Fruit fly (Drosophila melanogaster) whole organism, prepupa: Measurements from ENCODE around the gene dpr18.

Source experiments
- Blimp-1 ChIP-seq: fragments of 200-800 bp; sonication (Bioruptor generic); optimal IDR thresholded peaks from 3 replicates; lab custom pipeline; 2017; ENCODE audit warnings: missing biosample characterization, missing genetic modification characterization, mild to moderate bottlenecking, moderate library complexity, missing genetic modification reagents
- CG10631 ChIP-seq: fragments of 200-800 bp; sonication (Bioruptor generic); optimal IDR thresholded peaks from 2 replicates; lab custom pipeline; 2016; ENCODE audit warnings: missing biosample characterization, missing genetic modification characterization
- CG10669 ChIP-seq: fragments of 200-800 bp; sonication (Bioruptor generic); optimal IDR thresholded peaks from 3 replicates; lab custom pipeline; 2018; ENCODE audit warnings: missing biosample characterization, mild to moderate bottlenecking, missing genetic modification characterization, moderate library complexity
- CG11294 ChIP-seq: fragments of 200-800 bp; sonication (Bioruptor generic); IDR thresholded peaks from 2 replicates; pipeline ENCODE4 v1.3.6; 2022; ENCODE audit warnings: missing biosample characterization, missing genetic modification characterization
- CG11762 ChIP-seq: fragments of 200-800 bp; sonication (Bioruptor generic); optimal IDR thresholded peaks from 3 replicates; lab custom pipeline; 2016; ENCODE audit warnings: missing biosample characterization, missing genetic modification characterization; ENCODE audit not compliant: insufficient read depth
- CG15336 ChIP-seq: fragments of 200-800 bp; sonication (Bioruptor generic); IDR thresholded peaks from 2 replicates; pipeline ENCODE4 v1.3.6; 2022; ENCODE audit warnings: missing biosample characterization, missing genetic modification characterization
- CG1621 ChIP-seq: fragments of 200-800 bp; sonication (Bioruptor generic); optimal IDR thresholded peaks from 3 replicates; lab custom pipeline; 2018; ENCODE audit warnings: missing biosample characterization, mild to moderate bottlenecking, missing genetic modification characterization
- CG3032 ChIP-seq: fragments of 200-800 bp; optimal IDR thresholded peaks from 2 replicates; lab custom pipeline; 2019; ENCODE audit warnings: missing biosample characterization, mild to moderate bottlenecking, missing genetic modification characterization, moderate library complexity
- CG31627 ChIP-seq: fragments of 200-800 bp; sonication (Bioruptor generic); optimal IDR thresholded peaks from 3 replicates; lab custom pipeline; 2016; ENCODE audit warnings: missing biosample characterization, missing genetic modification characterization
- CG34406 ChIP-seq: fragments of 200-800 bp; sonication (Bioruptor generic); optimal IDR thresholded peaks from 3 replicates; lab custom pipeline; 2016; ENCODE audit warnings: missing biosample characterization, missing genetic modification characterization
- CG4318 ChIP-seq: fragments of 200-800 bp; sonication (Bioruptor generic); optimal IDR thresholded peaks from 3 replicates; lab custom pipeline; 2017; ENCODE audit warnings: missing biosample characterization, mild to moderate bottlenecking, missing genetic modification characterization
- CG6163 ChIP-seq: fragments of 200-800 bp; sonication (Bioruptor generic); IDR thresholded peaks from 3 replicates; pipeline ENCODE4 v1.3.6; 2022; ENCODE audit warnings: missing biosample characterization, missing genetic modification characterization
- CG6792 ChIP-seq: fragments of 200-800 bp; sonication (Bioruptor generic); optimal IDR thresholded peaks from 3 replicates; lab custom pipeline; 2016; ENCODE audit warnings: missing biosample characterization, missing genetic modification characterization
- CG6808 ChIP-seq: fragments of 200-800 bp; sonication (Bioruptor generic); optimal IDR thresholded peaks from 3 replicates; lab custom pipeline; 2017; ENCODE audit warnings: missing biosample characterization, missing genetic modification characterization, mild to moderate bottlenecking, moderate library complexity, missing genetic modification reagents
- CG7368 ChIP-seq: fragments of 200-800 bp; sonication (Bioruptor generic); optimal IDR thresholded peaks from 3 replicates; lab custom pipeline; 2016; ENCODE audit warnings: missing biosample characterization, missing genetic modification characterization
- CG8119 ChIP-seq: fragments of 200-800 bp; sonication (Bioruptor generic); IDR thresholded peaks from 3 replicates; pipeline ENCODE4 v1.3.6; 2022; ENCODE audit warnings: missing biosample characterization, missing genetic modification characterization
- CG8319 ChIP-seq: fragments of 200-800 bp; sonication (Bioruptor generic); optimal IDR thresholded peaks from 3 replicates; lab custom pipeline; 2016; ENCODE audit warnings: missing biosample characterization, missing genetic modification characterization
- CG8632 ChIP-seq: fragments of 200-800 bp; sonication (Bioruptor generic); optimal IDR thresholded peaks from 3 replicates; lab custom pipeline; 2016; ENCODE audit warnings: missing biosample characterization, missing genetic modification characterization
- Eip78C ChIP-seq: fragments of 200-800 bp; sonication (Bioruptor generic); peaks from one replicate; lab custom pipeline; 2016; ENCODE audit warnings: missing biosample characterization, missing genetic modification characterization
- Eip93F ChIP-seq: fragments of 200-800 bp; sonication (Bioruptor generic); optimal IDR thresholded peaks from 2 replicates; lab custom pipeline; 2016; ENCODE audit warnings: missing biosample characterization, mild to moderate bottlenecking, missing genetic modification characterization
- Ets21C ChIP-seq: fragments of 200-800 bp; sonication (Bioruptor generic); optimal IDR thresholded peaks from 3 replicates; lab custom pipeline; 2016; ENCODE audit warnings: missing biosample characterization, missing genetic modification characterization
- Ets96B ChIP-seq: fragments of 200-800 bp; optimal IDR thresholded peaks from 2 replicates; lab custom pipeline; 2019; ENCODE audit warnings: missing biosample characterization, mild to moderate bottlenecking, missing genetic modification characterization, moderate library complexity
- Hr38 ChIP-seq: sonication (Bioruptor generic); optimal IDR thresholded peaks from 2 replicates; lab custom pipeline; 2016; ENCODE audit warnings: missing biosample characterization, missing genetic modification characterization
- Hr39 ChIP-seq: fragments of 200-800 bp; sonication (Bioruptor generic); optimal IDR thresholded peaks from 2 replicates; lab custom pipeline; 2016; ENCODE audit warnings: missing biosample characterization, missing genetic modification characterization
- Lpt ChIP-seq: fragments of 200-800 bp; sonication (Bioruptor generic); optimal IDR thresholded peaks from 3 replicates; lab custom pipeline; 2016; ENCODE audit warnings: missing biosample characterization, missing genetic modification characterization
- OdsH ChIP-seq: fragments of 200-800 bp; sonication (Bioruptor generic); optimal IDR thresholded peaks from 3 replicates; lab custom pipeline; 2016; ENCODE audit warnings: missing biosample characterization, missing genetic modification characterization
- Sox102F ChIP-seq: fragments of 200-800 bp; sonication (Bioruptor generic); optimal IDR thresholded peaks from 2 replicates; lab custom pipeline; 2016; ENCODE audit warnings: missing biosample characterization, mild to moderate bottlenecking, missing genetic modification characterization
- Sox14 ChIP-seq: fragments of 200-800 bp; sonication (Bioruptor generic); optimal IDR thresholded peaks from 3 replicates; lab custom pipeline; 2016; ENCODE audit warnings: missing biosample characterization, missing genetic modification characterization
- Sox15 ChIP-seq: fragments of 200-800 bp; sonication (Bioruptor generic); optimal IDR thresholded peaks from 3 replicates; lab custom pipeline; 2016; ENCODE audit warnings: missing biosample characterization, missing genetic modification characterization
- achi ChIP-seq: fragments of 200-800 bp; sonication (Bioruptor generic); optimal IDR thresholded peaks from 3 replicates; lab custom pipeline; 2016; ENCODE audit warnings: missing biosample characterization, missing genetic modification characterization
- acj6 ChIP-seq: fragments of 200-800 bp; sonication (Bioruptor generic); optimal IDR thresholded peaks from 3 replicates; lab custom pipeline; 2016; ENCODE audit warnings: missing biosample characterization, missing genetic modification characterization
- dsx ChIP-seq: fragments of 200-800 bp; optimal IDR thresholded peaks from 3 replicates; lab custom pipeline; 2019; ENCODE audit warnings: missing biosample characterization, mild to moderate bottlenecking, missing genetic modification characterization, moderate library complexity; ENCODE audit not compliant: poor library complexity, severe bottlenecking
- eg ChIP-seq: fragments of 200-800 bp; sonication (Bioruptor generic); IDR thresholded peaks from 3 replicates; pipeline ENCODE4 v1.3.6; 2022; ENCODE audit warnings: missing biosample characterization, missing genetic modification characterization
- esn ChIP-seq: fragments of 200-800 bp; sonication (Bioruptor generic); optimal IDR thresholded peaks from 2 replicates; lab custom pipeline; 2016; ENCODE audit warnings: missing biosample characterization, mild to moderate bottlenecking, missing genetic modification characterization, moderate library complexity
- fd85E ChIP-seq: fragments of 200-800 bp; sonication (Bioruptor generic); optimal IDR thresholded peaks from 3 replicates; lab custom pipeline; 2016; ENCODE audit warnings: missing biosample characterization, missing genetic modification characterization
- fkh ChIP-seq: fragments of 200-800 bp; sonication (Bioruptor generic); optimal IDR thresholded peaks from 3 replicates; lab custom pipeline; 2017; ENCODE audit warnings: missing biosample characterization, mild to moderate bottlenecking, missing genetic modification characterization, moderate library complexity
- lz ChIP-seq: fragments of 200-800 bp; sonication (Bioruptor generic); optimal IDR thresholded peaks from 3 replicates; lab custom pipeline; 2016; ENCODE audit warnings: missing biosample characterization, missing genetic modification characterization
- net ChIP-seq: fragments of 200-800 bp; sonication (Bioruptor generic); optimal IDR thresholded peaks from 3 replicates; lab custom pipeline; 2016; ENCODE audit warnings: missing biosample characterization, missing genetic modification characterization
- pdm3 ChIP-seq: fragments of 200-800 bp; sonication (Bioruptor generic); optimal IDR thresholded peaks from 3 replicates; lab custom pipeline; 2016; ENCODE audit warnings: missing biosample characterization, missing genetic modification characterization
- salr ChIP-seq, 2 experiments: fragments of 200-800 bp; sonication (Bioruptor generic); optimal IDR thresholded peaks; 3 replicates each; lab custom pipeline; 2016 to 2018; ENCODE audit warnings: missing biosample characterization in 2 of 2, missing genetic modification characterization in 2 of 2, mild to moderate bottlenecking in 1 of 2
- ss ChIP-seq, 2 experiments: fragments of 200-800 bp; sonication (Bioruptor generic); optimal IDR thresholded peaks; 2 replicates in 1 of 2; 3 replicates in 1 of 2; lab custom pipeline; 2017 to 2018; ENCODE audit warnings: mild to moderate bottlenecking in 2 of 2, missing biosample characterization in 2 of 2, missing genetic modification characterization in 2 of 2, moderate library complexity in 1 of 2
- svp ChIP-seq: fragments of 200-800 bp; sonication (Bioruptor generic); peaks from one replicate; lab custom pipeline; 2016; ENCODE audit warnings: missing biosample characterization, missing genetic modification characterization

dpr18 gene

DNA sequence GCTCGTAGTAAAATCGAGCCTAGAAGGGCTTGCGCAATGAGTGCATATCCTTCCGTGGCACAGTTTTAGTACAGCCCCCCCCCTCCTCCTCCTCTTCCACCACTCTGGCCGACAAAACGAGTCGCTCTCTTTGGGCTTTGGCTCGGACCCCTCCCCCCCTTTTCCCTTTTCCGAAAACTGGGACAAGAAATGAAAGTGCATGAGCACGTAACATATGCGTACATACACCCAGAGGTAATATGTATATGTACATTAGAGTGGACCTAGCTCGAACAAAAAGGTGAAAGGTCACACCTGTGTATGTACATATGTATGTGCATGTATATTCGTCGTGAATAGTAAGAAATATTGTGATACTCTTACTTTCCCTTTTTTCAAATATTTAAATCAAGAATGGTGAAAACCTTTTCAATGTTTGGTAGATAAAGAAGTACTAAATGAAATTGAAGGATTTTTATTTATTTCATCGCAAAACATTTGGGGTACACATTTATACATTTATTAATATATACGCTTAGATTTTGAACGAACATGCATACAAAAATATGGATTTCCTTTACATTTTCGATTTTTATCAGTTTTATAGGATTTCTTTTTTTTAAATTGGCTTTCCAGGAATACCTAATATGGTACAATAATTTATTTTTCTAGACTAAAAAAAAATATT is 29.2 kb downstream of the dpr18 start (continued):
- TF ChIP-seq Ets96B (tag; lab: Kevin White, UChicago) (peak; percentile 16), ss (GFP tag; optimal IDR thresholded peaks at IDR 0.05; lab: Kevin White, UChicago) (peak; percentile 36 to 44), CG34406 (GFP tag; lab: Kevin White, UChicago) (peak; percentile 35), achi (peak; percentile 22), pdm3 (GFP tag; lab: Kevin White, UChicago) (peak; percentile 23), dsx (GFP tag; lab: Kevin White, UChicago) (no peak), CG3032 (tag; lab: Kevin White, UChicago) (no peak), CG31627 (GFP tag; lab: Kevin White, UChicago) (no peak), salr (GFP tag; optimal IDR thresholded peaks at IDR 0.05; lab: Kevin White, UChicago) (no peak), Sox102F (GFP tag; lab: Kevin White, UChicago) (no peak), Eip93F (no peak), lz (GFP tag; lab: Kevin White, UChicago) (no peak), svp (peak; percentile 78), CG11762 (GFP tag; lab: Kevin White, UChicago) (no peak), CG10669 (GFP tag; lab: Kevin White, UChicago) (peak; percentile 21), esn (GFP tag; lab: Kevin White, UChicago) (peak; percentile 17), CG1621 (tag; lab: Kevin White, UChicago) (no peak), CG6792 (GFP tag; lab: Kevin White, UChicago) (peak; percentile 19), Sox14 (GFP tag; lab: Kevin White, UChicago) (peak; percentile 17), Hr38 (no peak), CG6808 (GFP tag; lab: Kevin White, UChicago) (no peak), CG15336 (GFP tag; lab: Robert Waterston, UW) (peak; percentile 41)
- TF ChIP-seq, all 60 proteins: peak for 29

DNA sequence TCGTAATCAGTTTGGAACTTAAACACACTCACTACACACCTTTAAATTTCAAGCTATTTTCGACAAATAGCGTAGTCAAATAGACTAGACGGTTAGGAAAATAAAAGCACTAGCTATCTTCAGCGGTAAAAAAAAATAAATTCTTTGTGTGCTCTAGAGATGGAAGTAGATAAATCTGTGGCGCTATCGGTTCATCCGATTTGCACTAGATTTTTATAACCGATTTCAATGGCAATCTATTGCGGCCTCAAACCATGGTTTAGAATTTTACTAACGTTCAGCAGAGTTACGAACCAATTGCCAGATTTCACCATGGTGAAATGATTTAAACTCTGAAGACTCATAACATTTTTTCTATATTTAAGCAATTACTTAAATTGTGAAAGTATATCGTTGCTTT is 33.0 kb downstream of the dpr18 start:
- TF ChIP-seq Ets21C (GFP tag; lab: Kevin White, UChicago) (no peak), dsx (GFP tag; lab: Kevin White, UChicago) (no peak), Blimp-1 (GFP tag; lab: Kevin White, UChicago) (no peak), CG11294 (GFP tag; lab: Robert Waterston, UW) (no peak), net (no peak), esn (GFP tag; lab: Kevin White, UChicago) (no peak), CG6808 (GFP tag; lab: Kevin White, UChicago) (no peak), CG15336 (GFP tag; lab: Robert Waterston, UW) (no peak), Eip78C (GFP tag; lab: Kevin White, UChicago) (peak; percentile 68), Sox14 (GFP tag; lab: Kevin White, UChicago) (peak; percentile 80), CG11762 (GFP tag; lab: Kevin White, UChicago) (no peak), CG10631 (GFP tag; lab: Kevin White, UChicago) (no peak), acj6 (GFP tag; lab: Kevin White, UChicago) (no peak), CG8119 (GFP tag; lab: Robert Waterston, UW) (no peak), Lpt (GFP tag; lab: Kevin White, UChicago) (no peak), CG8632 (GFP tag; lab: Kevin White, UChicago) (no peak), fkh (GFP tag; lab: Kevin White, UChicago) (peak; percentile 75), OdsH (GFP tag; lab: Kevin White, UChicago) (no peak), ss (GFP tag; optimal IDR thresholded peaks at IDR 0.05; lab: Kevin White, UChicago) (no peak), Hr39 (GFP tag; lab: Kevin White, UChicago) (no peak), Sox102F (GFP tag; lab: Kevin White, UChicago) (no peak), CG6163 (no peak), fd85E (no peak), CG31627 (GFP tag; lab: Kevin White, UChicago) (no peak), CG7368 (GFP tag; lab: Kevin White, UChicago) (no peak), CG8319 (GFP tag; lab: Kevin White, UChicago) (no peak), eg (0 out of 3 replicates have a peak, but pooled peaks have one; percentile 16), CG4318 (GFP tag; lab: Kevin White, UChicago) (no peak), Sox15 (GFP tag; lab: Kevin White, UChicago) (no peak), CG1621 (tag; lab: Kevin White, UChicago) (no peak), svp (no peak), salr (GFP tag; optimal IDR thresholded peaks at IDR 0.05; lab: Kevin White, UChicago) (no peak)
